Worm (Caenorhabditis elegans) whole organism, L1 larva: Measurements from ENCODE around the gene pap-2.

Experiments
- C04F5.9 ChIP-seq: sonication (generic microtip); optimal IDR thresholded peaks from 2 replicates; lab custom pipeline; 2016; ENCODE audit warnings: missing genetic modification characterization, missing compliant biosample characterization
- C34B4.2 ChIP-seq: sonication (generic microtip); optimal IDR thresholded peaks from 2 replicates; lab custom pipeline; 2017; ENCODE audit warnings: mild to moderate bottlenecking, missing genetic modification characterization, missing compliant biosample characterization
- aly-2 ChIP-seq: fragments of 150-350 bp; optimal IDR thresholded peaks from 2 replicates; lab custom pipeline; 2014; ENCODE audit warnings: missing biosample characterization, missing genetic modification characterization
- blmp-1 ChIP-seq: fragments of 150-350 bp; optimal IDR thresholded peaks from 2 replicates; lab custom pipeline; 2014; ENCODE audit warnings: missing biosample characterization, missing genetic modification characterization
- ceh-8 ChIP-seq: fragments of 200-800 bp; sonication (Bioruptor generic); optimal IDR thresholded peaks from 2 replicates; lab custom pipeline; 2018; ENCODE audit warnings: mild to moderate bottlenecking, missing genetic modification characterization, moderate library complexity, missing compliant biosample characterization
- dpl-1 ChIP-seq, 3 experiments: fragments of 150-350 bp in 2 of 3; sonication (generic microtip) in 1 of 3; optimal IDR thresholded peaks; 2 replicates each; lab custom pipeline; 2014 to 2017; ENCODE audit warnings: missing biosample characterization in 3 of 3, missing genetic modification characterization in 3 of 3, missing genetic modification reagents in 3 of 3
- egl-13 ChIP-seq: sonication (generic microtip); optimal IDR thresholded peaks from 2 replicates; lab custom pipeline; 2016; ENCODE audit warnings: missing genotype, missing genetic modification reagents, missing genetic modification characterization, missing compliant biosample characterization
- elt-2 ChIP-seq: sonication (generic microtip); optimal IDR thresholded peaks from 2 replicates; lab custom pipeline; 2016; ENCODE audit warnings: missing genetic modification characterization, mild to moderate bottlenecking, inconsistent platforms, missing compliant biosample characterization, missing genetic modification reagents
- elt-3 ChIP-seq, 6 experiments: fragments of 150-350 bp in 1 of 6; sonication (generic microtip); optimal IDR thresholded peaks; 2 replicates each; lab custom pipeline; 2017 to 2018; ENCODE audit warnings: missing biosample characterization in 6 of 6, missing genetic modification characterization in 6 of 6, inconsistent platforms in 1 of 6
- ets-5 ChIP-seq: fragments of 200-800 bp; sonication (Bioruptor generic); IDR thresholded peaks from 2 replicates; pipeline ENCODE4 v1.3.6; 2022; ENCODE audit warnings: missing genetic modification characterization, missing compliant biosample characterization
- fkh-4 ChIP-seq: sonication (generic microtip); optimal IDR thresholded peaks from 2 replicates; lab custom pipeline; 2016; ENCODE audit warnings: missing compliant biosample characterization, missing genetic modification characterization, borderline replicate concordance
- fkh-8 ChIP-seq: sonication (generic microtip); optimal IDR thresholded peaks from 2 replicates; lab custom pipeline; 2016; ENCODE audit warnings: mild to moderate bottlenecking, missing genetic modification characterization, missing compliant biosample characterization
- fos-1 ChIP-seq: fragments of 150-350 bp; optimal IDR thresholded peaks from 2 replicates; lab custom pipeline; 2014; ENCODE audit warnings: missing biosample characterization, missing genetic modification characterization
- grh-1 ChIP-seq: fragments of 200-800 bp; sonication (Bioruptor generic); IDR thresholded peaks from 2 replicates; pipeline ENCODE4 v1.3.6; 2022; ENCODE audit warnings: missing genetic modification reagents, missing genetic modification characterization, missing compliant biosample characterization
- hlh-17 ChIP-seq: fragments of 200-800 bp; sonication (Bioruptor generic); optimal IDR thresholded peaks from 2 replicates; lab custom pipeline; 2018; ENCODE audit warnings: missing genetic modification characterization, mild to moderate bottlenecking, missing compliant biosample characterization, moderate library complexity, borderline replicate concordance
- hpl-2 ChIP-seq: fragments of 150-350 bp; optimal IDR thresholded peaks from 2 replicates; lab custom pipeline; 2014; ENCODE audit warnings: missing biosample characterization, missing genetic modification reagents, missing genetic modification characterization
- jun-1 ChIP-seq: fragments of 150-350 bp; optimal IDR thresholded peaks from 2 replicates; lab custom pipeline; 2014; ENCODE audit warnings: missing biosample characterization, missing genetic modification reagents, missing genetic modification characterization
- lin-13 ChIP-seq: fragments of 150-350 bp; optimal IDR thresholded peaks from 2 replicates; lab custom pipeline; 2014; ENCODE audit warnings: missing biosample characterization, missing genetic modification reagents, missing genetic modification characterization
- lin-14 ChIP-seq: fragments of 200-800 bp; sonication (Bioruptor generic); optimal IDR thresholded peaks from 2 replicates; lab custom pipeline; 2018; ENCODE audit warnings: mild to moderate bottlenecking, missing genetic modification characterization, moderate library complexity, missing compliant biosample characterization
- lin-15B ChIP-seq: fragments of 150-350 bp; sonication (generic microtip); optimal IDR thresholded peaks from 3 replicates; lab custom pipeline; 2014; ENCODE audit warnings: missing biosample characterization, missing genetic modification characterization
- lin-39 ChIP-seq: fragments of 150-350 bp; optimal IDR thresholded peaks from 2 replicates; lab custom pipeline; 2014; ENCODE audit warnings: missing biosample characterization, missing genetic modification reagents, missing genetic modification characterization
- mep-1 ChIP-seq: fragments of 150-350 bp; optimal IDR thresholded peaks from 2 replicates; lab custom pipeline; 2014; ENCODE audit warnings: missing biosample characterization, missing genetic modification characterization
- nhr-12 ChIP-seq: sonication (generic microtip); optimal IDR thresholded peaks from 2 replicates; lab custom pipeline; 2017; ENCODE audit warnings: missing biosample characterization, missing genetic modification characterization
- nhr-20 ChIP-seq: sonication (generic microtip); optimal IDR thresholded peaks from 2 replicates; lab custom pipeline; 2016; ENCODE audit warnings: mild to moderate bottlenecking, missing genetic modification characterization, missing compliant biosample characterization
- nhr-237 ChIP-seq: fragments of 150-350 bp; optimal IDR thresholded peaks from 2 replicates; lab custom pipeline; 2014; ENCODE audit warnings: missing biosample characterization, missing genetic modification characterization
- nhr-28 ChIP-seq: fragments of 150-350 bp; optimal IDR thresholded peaks from 2 replicates; lab custom pipeline; 2014; ENCODE audit warnings: missing biosample characterization, missing genetic modification characterization
- nhr-71 ChIP-seq: sonication (generic microtip); optimal IDR thresholded peaks from 2 replicates; lab custom pipeline; 2016; ENCODE audit warnings: mild to moderate bottlenecking, missing genetic modification characterization, moderate library complexity, missing compliant biosample characterization
- nhr-76 ChIP-seq: sonication (generic microtip); optimal IDR thresholded peaks from 2 replicates; lab custom pipeline; 2017; ENCODE audit warnings: missing biosample characterization, missing genetic modification characterization
- nhr-77 ChIP-seq: fragments of 150-350 bp; optimal IDR thresholded peaks from 2 replicates; lab custom pipeline; 2014; ENCODE audit warnings: missing biosample characterization, missing genetic modification characterization
- nhr-84 ChIP-seq: sonication (generic microtip); optimal IDR thresholded peaks from 2 replicates; lab custom pipeline; 2017; ENCODE audit warnings: missing biosample characterization, missing genetic modification characterization
- nhr-85 ChIP-seq: sonication (generic microtip); peaks from one replicate; lab custom pipeline; 2016; ENCODE audit warnings: missing genetic modification characterization, inconsistent platforms, missing compliant biosample characterization
- nhr-90 ChIP-seq: sonication (generic microtip); optimal IDR thresholded peaks from 2 replicates; lab custom pipeline; 2016; ENCODE audit warnings: mild to moderate bottlenecking, missing genetic modification characterization, missing compliant biosample characterization; ENCODE audit not compliant: poor library complexity
- rnt-1 ChIP-seq: sonication (generic microtip); optimal IDR thresholded peaks from 2 replicates; lab custom pipeline; 2016; ENCODE audit warnings: mild to moderate bottlenecking, missing genetic modification characterization, moderate library complexity, missing compliant biosample characterization
- skn-1 ChIP-seq: fragments of 150-350 bp; optimal IDR thresholded peaks from 2 replicates; lab custom pipeline; 2014; ENCODE audit warnings: missing biosample characterization, missing genetic modification characterization
- snu-23 ChIP-seq: sonication (generic microtip); optimal IDR thresholded peaks from 2 replicates; lab custom pipeline; 2016; ENCODE audit warnings: missing genetic modification characterization, missing compliant biosample characterization
- sox-4 ChIP-seq: sonication (generic microtip); optimal IDR thresholded peaks from 2 replicates; lab custom pipeline; 2016; ENCODE audit warnings: missing genetic modification characterization, missing compliant biosample characterization
- sptf-1 ChIP-seq: fragments of 150-350 bp; optimal IDR thresholded peaks from 2 replicates; lab custom pipeline; 2014; ENCODE audit warnings: missing biosample characterization, missing genetic modification characterization
- sup-37 ChIP-seq: fragments of 200-800 bp; sonication (Bioruptor generic); optimal IDR thresholded peaks from 2 replicates; lab custom pipeline; 2018; ENCODE audit warnings: mild to moderate bottlenecking, missing genetic modification characterization, missing compliant biosample characterization
- unc-62 ChIP-seq: fragments of 150-350 bp; optimal IDR thresholded peaks from 2 replicates; lab custom pipeline; 2014; ENCODE audit warnings: missing biosample characterization, missing genetic modification reagents, missing genetic modification characterization
- unc-86 ChIP-seq: sonication (generic microtip); optimal IDR thresholded peaks from 2 replicates; lab custom pipeline; 2016; ENCODE audit warnings: missing genetic modification characterization, missing compliant biosample characterization
- xbp-1 ChIP-seq: sonication (generic microtip); optimal IDR thresholded peaks from 2 replicates; lab custom pipeline; 2016; ENCODE audit warnings: missing genetic modification characterization, missing compliant biosample characterization
- zag-1 ChIP-seq: fragments of 150-350 bp; optimal IDR thresholded peaks from 2 replicates; lab custom pipeline; 2014; ENCODE audit warnings: missing biosample characterization, missing genetic modification characterization
- ztf-11 ChIP-seq, 2 experiments: sonication (generic microtip); optimal IDR thresholded peaks; 2 replicates each; lab custom pipeline; 2016 to 2017; ENCODE audit warnings: missing genetic modification characterization in 2 of 2, missing biosample characterization in 1 of 2, missing compliant biosample characterization in 1 of 2

The pap-2 gene

ce11 chrII:9646122-9646555 is 36.9 kb upstream of the pap-2 start (continued):
- TF ChIP-seq nhr-28 (tag; lab: Kevin White, UChicago) (no peak), ceh-8 (GFP tag; lab: Kevin White, UChicago) (no peak), fos-1 (tag; lab: Kevin White, UChicago) (peak; percentile 53), nhr-84 (tag; lab: Kevin White, UChicago) (no peak), hpl-2 (GFP tag; lab: Kevin White, UChicago) (no peak), sup-37 (GFP tag; lab: Kevin White, UChicago) (no peak), lin-39 (tag; lab: Kevin White, UChicago) (no peak), snu-23 (peak; percentile 78), C04F5.9 (tag; lab: Kevin White, UChicago) (no peak), unc-86 (peak; percentile 52), nhr-76 (tag; lab: Kevin White, UChicago) (no peak), nhr-77 (peak; percentile 59), egl-13 (no peak), ets-5 (GFP tag; lab: Robert Waterston, UW) (no peak), jun-1 (peak; percentile 64), nhr-237 (tag; lab: Kevin White, UChicago) (peak; percentile 49), xbp-1 (tag; lab: Kevin White, UChicago) (peak; percentile 55), nhr-90 (tag; lab: Kevin White, UChicago) (peak; percentile 50), hlh-17 (GFP tag; lab: Kevin White, UChicago) (no peak), aly-2 (no peak), blmp-1 (tag; lab: Kevin White, UChicago) (peak; percentile 95), lin-13 (GFP tag; lab: Kevin White, UChicago) (peak; percentile 29)

- TF ChIP-seq grh-1 (no peak), lin-14 (GFP tag; lab: Kevin White, UChicago) (peak; percentile 50), ztf-11 (tag; optimal IDR thresholded peaks at IDR 0.05; lab: Kevin White, UChicago) (no peak), rnt-1 (peak; percentile 49), nhr-85 (tag; lab: Kevin White, UChicago) (peak; percentile 83), xbp-1 (tag; lab: Kevin White, UChicago) (no peak), blmp-1 (tag; lab: Kevin White, UChicago) (peak; percentile 56), elt-3 (tag; optimal IDR thresholded peaks at IDR 0.05; lab: Kevin White, UChicago) (peak in 1 of 6 experiments; percentile 24), mep-1 (tag; lab: Kevin White, UChicago) (peak; percentile 48)
- TF ChIP-seq, all 84 proteins: peak for 6
Measured at ce11 chrII:9644940-9645634, 35.9 kb upstream of the pap-2 start.

ce11 chrII:9644438-9644837 is 35.2 kb upstream of the pap-2 start, which contains the start of gene fzr-1:
TSS of gene fzr-1 (minus strand) at chrII:9644466.
- no peak for TF ChIP-seq jun-1
- no peak for TF ChIP-seq C34B4.2 (tag; lab: Kevin White, UChicago)
- no peak for TF ChIP-seq unc-62 (GFP tag; lab: Kevin White, UChicago)
- TF ChIP-seq aly-2: no peak
- no peak for TF ChIP-seq zag-1 (tag; lab: Kevin White, UChicago)
- no peak for TF ChIP-seq nhr-84 (tag; lab: Kevin White, UChicago)
- no peak for TF ChIP-seq snu-23
- no peak for TF ChIP-seq unc-86

- TF ChIP-seq sox-4 (tag; lab: Kevin White, UChicago): no peak
- no peak for TF ChIP-seq nhr-28 (tag; lab: Kevin White, UChicago)
- TF ChIP-seq fkh-8: no peak
- TF ChIP-seq sptf-1 (tag; lab: Kevin White, UChicago): no peak
- no peak for TF ChIP-seq fkh-4 (tag; lab: Kevin White, UChicago)
- TF ChIP-seq lin-13 (GFP tag; lab: Kevin White, UChicago): no peak
- TF ChIP-seq nhr-20: no peak
- TF ChIP-seq skn-1 (tag; lab: Kevin White, UChicago): no peak
- TF ChIP-seq C04F5.9 (tag; lab: Kevin White, UChicago): no peak
- TF ChIP-seq nhr-84 (tag; lab: Kevin White, UChicago): no peak
- TF ChIP-seq nhr-12: no peak
- TF ChIP-seq lin-15B (tag; lab: Kevin White, UChicago): no peak
- no peak for TF ChIP-seq zag-1 (tag; lab: Kevin White, UChicago)
- TF ChIP-seq nhr-71 (tag; lab: Kevin White, UChicago): no peak
- TF ChIP-seq ztf-11 (tag; optimal IDR thresholded peaks at IDR 0.05; lab: Kevin White, UChicago): no peak
- TF ChIP-seq elt-2 (tag; lab: Kevin White, UChicago): no peak
- no peak for TF ChIP-seq dpl-1 (GFP tag; optimal IDR thresholded peaks at IDR 0.05; lab: Kevin White, UChicago)
- TF ChIP-seq, all 84 proteins: peak for 0
Measured at ce11 chrII:9636300-9636699, 27.1 kb upstream of the pap-2 start, which contains the start of gene ZK1307.7. TSS of gene ZK1307.7 (plus strand) at chrII:9636600.
